Worm (Caenorhabditis elegans): ENCODE data around the gene T06C12.12.

- TF ChIP-seq unc-55 (GFP tag; optimal IDR thresholded peaks at IDR 0.05), result no peak
- no peak for TF ChIP-seq fkh-10 (GFP tag; optimal IDR thresholded peaks at IDR 0.05)
- TF ChIP-seq pax-1 (tag; optimal IDR thresholded peaks at IDR 0.05), result no peak
- no peak for TF ChIP-seq ahr-1 (tag; optimal IDR thresholded peaks at IDR 0.05)
- no peak for TF ChIP-seq T23F11.4 (GFP tag; optimal IDR thresholded peaks at IDR 0.05)
- no peak for TF ChIP-seq nhr-232 (tag; optimal IDR thresholded peaks at IDR 0.05)
- TF ChIP-seq tbx-2 (tag; optimal IDR thresholded peaks at IDR 0.05), result no peak
Observed at ce11 chrV:15896671-15897070, 4.8 kb downstream of the T06C12.12 start, which contains the start of gene nhr-213.

Data from whole organism, late embryonic.